Worm (Caenorhabditis elegans): ENCODE results near the gene H11E01.3.

DNA sequence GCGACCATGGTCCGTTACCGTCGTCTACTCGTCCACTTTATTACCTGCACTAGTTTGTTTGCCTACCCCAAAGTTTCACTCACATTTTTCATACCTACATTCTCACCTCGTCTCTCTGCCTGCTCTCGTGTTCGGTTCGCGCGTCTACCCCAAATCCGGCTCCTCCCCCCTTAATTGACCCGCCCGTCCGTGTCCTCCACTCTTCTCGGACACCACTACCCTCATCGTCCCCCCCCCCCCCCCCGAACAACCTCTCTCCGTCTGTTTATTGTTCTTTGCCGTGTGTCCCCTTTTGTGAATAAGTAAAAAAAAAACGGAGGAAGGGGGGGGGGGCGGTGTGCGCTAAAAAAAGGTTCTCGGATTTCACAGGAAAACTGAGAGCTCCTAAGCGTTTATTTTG lies 1.7 kb upstream of the H11E01.3 start:
- TF ChIP-seq fkh-10 (GFP tag; optimal IDR thresholded peaks at IDR 0.05) (no peak), unc-55 (GFP tag; optimal IDR thresholded peaks at IDR 0.05) (no peak), hlh-15 (tag; optimal IDR thresholded peaks at IDR 0.05) (no peak), ttx-3 (tag; optimal IDR thresholded peaks at IDR 0.05) (no peak), sdc-2 (tag; optimal IDR thresholded peaks at IDR 0.05) (no peak), ceh-9 (tag; optimal IDR thresholded peaks at IDR 0.05) (no peak), pros-1 (tag; optimal IDR thresholded peaks at IDR 0.05) (no peak), odd-2 (tag; optimal IDR thresholded peaks at IDR 0.05) (no peak), ceh-6 (GFP tag; optimal IDR thresholded peaks at IDR 0.05) (no peak), ama-1 (optimal IDR thresholded peaks at IDR 0.05) (no peak), ceh-31 (tag; optimal IDR thresholded peaks at IDR 0.05) (no peak), ceh-22 (tag; optimal IDR thresholded peaks at IDR 0.05) (no peak)
